Fruit fly (Drosophila melanogaster) whole organism, wandering third instar larva: ENCODE data around the gene Toll-9.
A peak's percentile ranks its signal among the peaks of the same experiment; 100 is the strongest.

Source experiments
- Abd-B ChIP-seq: fragments of >200 bp; optimal IDR thresholded peaks from 2 replicates; lab custom pipeline; 2017; ENCODE audit warnings: missing biosample characterization, missing genetic modification characterization
- CG9705 ChIP-seq: fragments of 200-800 bp; sonication (Bioruptor generic); optimal IDR thresholded peaks from 2 replicates; lab custom pipeline; 2018; ENCODE audit warnings: missing biosample characterization, mild to moderate bottlenecking, missing genetic modification characterization
- Dfd ChIP-seq: fragments of >200 bp; optimal IDR thresholded peaks from 2 replicates; lab custom pipeline; 2017; ENCODE audit warnings: missing biosample characterization, missing genetic modification characterization
- Dif ChIP-seq: fragments of 200-275, 200-300 bp; sonication (Bioruptor generic); optimal IDR thresholded peaks from 2 replicates; lab custom pipeline; 2018; ENCODE audit warnings: missing biosample characterization, missing genetic modification characterization; ENCODE audit not compliant: partially characterized antibody
- HLH106 ChIP-seq: fragments of 200-800 bp; optimal IDR thresholded peaks from 3 replicates; lab custom pipeline; 2019; ENCODE audit warnings: missing biosample characterization, mild to moderate bottlenecking, missing genetic modification characterization, moderate library complexity
- Hnf4 ChIP-seq: fragments of 200-800 bp; sonication (Bioruptor generic); optimal IDR thresholded peaks from 2 replicates; lab custom pipeline; 2016; ENCODE audit warnings: missing biosample characterization, mild to moderate bottlenecking, missing genetic modification characterization
- Hr78 ChIP-seq: fragments of >200 bp; optimal IDR thresholded peaks from 2 replicates; lab custom pipeline; 2017; ENCODE audit warnings: missing biosample characterization, missing genetic modification characterization
- Hr83 ChIP-seq: fragments of 200-300 bp; sonication (Bioruptor generic); optimal IDR thresholded peaks from 2 replicates; lab custom pipeline; 2016; ENCODE audit warnings: missing biosample characterization, mild to moderate bottlenecking, missing genetic modification characterization, moderate library complexity; ENCODE audit not compliant: poor library complexity, severe bottlenecking
- Jra ChIP-seq: sonication (Bioruptor generic); optimal IDR thresholded peaks from 2 replicates; lab custom pipeline; 2016; ENCODE audit warnings: missing biosample characterization, missing genetic modification characterization
- Mio ChIP-seq: sonication (Bioruptor generic); optimal IDR thresholded peaks from 2 replicates; lab custom pipeline; 2016; ENCODE audit warnings: missing biosample characterization, missing genetic modification characterization
- Myc ChIP-seq: fragments of >200 bp; optimal IDR thresholded peaks from 2 replicates; lab custom pipeline; 2017
- N ChIP-seq: fragments of >200 bp; optimal IDR thresholded peaks from 2 replicates; lab custom pipeline; 2018; ENCODE audit warnings: missing biosample characterization, missing external identifiers, missing genetic modification characterization
- Rel ChIP-seq, 2 experiments: fragments of 200-800 bp; sonication (Bioruptor generic) in 1 of 2; optimal IDR thresholded peaks; 2 replicates in 1 of 2; 3 replicates in 1 of 2; lab custom pipeline; 2016 to 2019; ENCODE audit warnings: mild to moderate bottlenecking in 2 of 2, missing biosample characterization in 2 of 2, missing genetic modification characterization in 2 of 2, moderate library complexity in 1 of 2
- Vsx2 ChIP-seq: fragments of 200-300, 225-300 bp; sonication (Bioruptor generic); optimal IDR thresholded peaks from 2 replicates; lab custom pipeline; 2018; ENCODE audit warnings: missing biosample characterization, missing genetic modification characterization; ENCODE audit not compliant: partially characterized antibody
- br ChIP-seq: fragments of 200-800 bp; sonication (Bioruptor generic); optimal IDR thresholded peaks from 2 replicates; lab custom pipeline; 2016; ENCODE audit warnings: missing biosample characterization, missing genetic modification characterization
- brk ChIP-seq: fragments of 200-800 bp; sonication (Bioruptor generic); optimal IDR thresholded peaks from 2 replicates; lab custom pipeline; 2016; ENCODE audit warnings: missing biosample characterization, mild to moderate bottlenecking, missing genetic modification characterization
- dl ChIP-seq, 2 experiments: fragments of 175-275, 200-275 bp in 1 of 2; fragments of 200-275 bp in 1 of 2; sonication (Bioruptor generic); optimal IDR thresholded peaks; lab custom pipeline; 2018; ENCODE audit warnings: mild to moderate bottlenecking in 2 of 2, missing biosample characterization in 2 of 2, missing genetic modification characterization in 2 of 2, moderate library complexity in 2 of 2; ENCODE audit not compliant: partially characterized antibody in 2 of 2, insufficient read depth in 1 of 2
- dmrt93B ChIP-seq: fragments of 200-800 bp; sonication (Bioruptor generic); optimal IDR thresholded peaks from 2 replicates; lab custom pipeline; 2018; ENCODE audit warnings: missing biosample characterization, mild to moderate bottlenecking, missing genetic modification characterization
- dsf ChIP-seq: sonication (Bioruptor generic); optimal IDR thresholded peaks from 2 replicates; lab custom pipeline; 2016; ENCODE audit warnings: missing biosample characterization, missing genetic modification characterization, borderline replicate concordance
- foxo ChIP-seq, 2 experiments: fragments of 200-800 bp; sonication (Bioruptor generic); optimal IDR thresholded peaks; 2 replicates in 1 of 2; 3 replicates in 1 of 2; lab custom pipeline; 2016 to 2017; ENCODE audit warnings: missing biosample characterization in 2 of 2, missing genetic modification characterization in 2 of 2
- fru ChIP-seq: fragments of 200-800 bp; sonication (Bioruptor generic); optimal IDR thresholded peaks from 3 replicates; lab custom pipeline; 2016; ENCODE audit warnings: missing biosample characterization, mild to moderate bottlenecking, missing genetic modification characterization
- h ChIP-seq: fragments of 200-800 bp; sonication (Bioruptor generic); optimal IDR thresholded peaks from 3 replicates; lab custom pipeline; 2016; ENCODE audit warnings: missing biosample characterization, mild to moderate bottlenecking, missing genetic modification characterization
- jim ChIP-seq: fragments of 175-275, 200-325 bp; sonication (Bioruptor generic); optimal IDR thresholded peaks from 2 replicates; lab custom pipeline; 2016; ENCODE audit warnings: missing biosample characterization, mild to moderate bottlenecking, missing genetic modification characterization
- lola ChIP-seq: fragments of >200 bp; optimal IDR thresholded peaks from 2 replicates; lab custom pipeline; 2017; ENCODE audit warnings: missing biosample characterization, missing genetic modification characterization
- pan ChIP-seq: fragments of >200 bp; optimal IDR thresholded peaks from 2 replicates; lab custom pipeline; 2017
- psq ChIP-seq: fragments of 200-800 bp; sonication (Bioruptor generic); optimal IDR thresholded peaks from 3 replicates; lab custom pipeline; 2017; ENCODE audit warnings: missing biosample characterization, mild to moderate bottlenecking, missing genetic modification characterization, moderate library complexity
- rgr ChIP-seq: fragments of 200-800 bp; sonication (Bioruptor generic); optimal IDR thresholded peaks from 3 replicates; lab custom pipeline; 2016; ENCODE audit warnings: missing biosample characterization, mild to moderate bottlenecking, missing genetic modification characterization
- sage ChIP-seq: fragments of 200-800 bp; sonication (Bioruptor generic); optimal IDR thresholded peaks from 2 replicates; lab custom pipeline; 2016; ENCODE audit warnings: missing biosample characterization, mild to moderate bottlenecking, missing genetic modification characterization
- sv ChIP-seq: fragments of 200-800 bp; sonication (Bioruptor generic); optimal IDR thresholded peaks from 3 replicates; lab custom pipeline; 2016; ENCODE audit warnings: missing biosample characterization, missing genetic modification characterization
- tai ChIP-seq: sonication (Bioruptor generic); optimal IDR thresholded peaks from 2 replicates; lab custom pipeline; 2016; ENCODE audit warnings: missing biosample characterization, missing genetic modification characterization
- woc ChIP-seq: sonication (Bioruptor generic); optimal IDR thresholded peaks from 2 replicates; lab custom pipeline; 2016; ENCODE audit warnings: missing biosample characterization, mild to moderate bottlenecking, missing genetic modification characterization

Toll-9 gene

dm6 chr3L:20320652-20321051, 45.9 kb downstream of the Toll-9 start, which contains the start of gene Spn77Bb:
Gene Spn77Bb (plus strand): TSS chr3L:20320952.
- no peak for TF ChIP-seq woc (GFP tag; lab: Kevin White, UChicago)
- TF ChIP-seq Abd-B (GFP tag; lab: Kevin White, UChicago), result no peak
- TF ChIP-seq Hr83, result no peak
- no peak for TF ChIP-seq tai (GFP tag; lab: Kevin White, UChicago)
- no peak for TF ChIP-seq N (GFP tag; lab: Kevin White, UChicago)
- TF ChIP-seq Hnf4 (GFP tag; lab: Kevin White, UChicago), result no peak
- no peak for TF ChIP-seq jim (GFP tag; lab: Kevin White, UChicago)

- TF ChIP-seq pan (lab: Kevin White, UChicago), result no peak
- TF ChIP-seq Mio (GFP tag; lab: Kevin White, UChicago), result no peak
- no peak for TF ChIP-seq br (GFP tag; lab: Kevin White, UChicago)
- TF ChIP-seq Vsx2 (GFP tag; lab: Kevin White, UChicago), result no peak
- no peak for TF ChIP-seq brk (GFP tag; lab: Kevin White, UChicago)
- TF ChIP-seq dl (GFP tag; optimal IDR thresholded peaks at IDR 0.05; lab: Kevin White, UChicago; ENCODE audit: insufficient read depth in 1 of 2, partially characterized antibody in 2 of 2), result no peak
- no peak for TF ChIP-seq fru (GFP tag; lab: Kevin White, UChicago)
- no peak for TF ChIP-seq sage (GFP tag; lab: Kevin White, UChicago)
- no peak for TF ChIP-seq Myc (lab: Kevin White, UChicago)
- TF ChIP-seq sv (GFP tag; lab: Kevin White, UChicago), result no peak
- no peak for TF ChIP-seq CG9705 (GFP tag; lab: Kevin White, UChicago)
- TF ChIP-seq dsf (GFP tag; lab: Kevin White, UChicago), result no peak
- no peak for TF ChIP-seq Rel (GFP tag; optimal IDR thresholded peaks at IDR 0.05; lab: Kevin White, UChicago)
- TF ChIP-seq Rel (tag; optimal IDR thresholded peaks at IDR 0.05; lab: Kevin White, UChicago), result no peak
- TF ChIP-seq Hr78 (GFP tag; lab: Kevin White, UChicago), result no peak
- no peak for TF ChIP-seq woc (GFP tag; lab: Kevin White, UChicago)
- no peak for TF ChIP-seq Hr83
- TF ChIP-seq psq, result no peak
- no peak for TF ChIP-seq dmrt93B (GFP tag; lab: Kevin White, UChicago)
- no peak for TF ChIP-seq HLH106 (tag; lab: Kevin White, UChicago)
These were observed 46.5 kb downstream of the Toll-9 start for dm6 chr3L:20320044-20320443.

DNA sequence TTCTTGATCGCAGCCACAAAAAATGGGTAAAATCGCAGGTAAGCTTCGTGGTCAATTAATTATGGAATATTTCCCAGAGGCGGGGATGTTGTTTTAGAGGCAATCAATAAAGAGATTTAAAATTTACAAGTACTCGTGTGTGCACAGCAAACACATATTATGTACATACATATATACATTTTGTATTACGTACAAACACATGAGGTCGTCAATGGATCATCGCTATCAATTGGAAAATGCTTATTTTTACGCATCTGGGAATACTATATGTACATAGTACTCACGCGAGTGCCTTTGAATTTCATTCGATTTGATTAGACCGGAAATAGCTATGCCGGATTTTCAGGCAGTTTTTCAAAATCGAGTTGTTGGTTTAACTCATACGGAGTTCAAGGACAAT, 48.8 kb downstream of the Toll-9 start:
- TF ChIP-seq br (GFP tag; lab: Kevin White, UChicago) (no peak), woc (GFP tag; lab: Kevin White, UChicago) (no peak), Hr78 (GFP tag; lab: Kevin White, UChicago) (no peak), Dfd (GFP tag; lab: Kevin White, UChicago) (no peak), foxo (GFP tag; optimal IDR thresholded peaks at IDR 0.05; lab: Kevin White, UChicago) (no peak), pan (lab: Kevin White, UChicago) (no peak), CG9705 (GFP tag; lab: Kevin White, UChicago) (no peak), dl (GFP tag; optimal IDR thresholded peaks at IDR 0.05; lab: Kevin White, UChicago; ENCODE audit: insufficient read depth in 1 of 2, partially characterized antibody in 2 of 2) (no peak)

DNA sequence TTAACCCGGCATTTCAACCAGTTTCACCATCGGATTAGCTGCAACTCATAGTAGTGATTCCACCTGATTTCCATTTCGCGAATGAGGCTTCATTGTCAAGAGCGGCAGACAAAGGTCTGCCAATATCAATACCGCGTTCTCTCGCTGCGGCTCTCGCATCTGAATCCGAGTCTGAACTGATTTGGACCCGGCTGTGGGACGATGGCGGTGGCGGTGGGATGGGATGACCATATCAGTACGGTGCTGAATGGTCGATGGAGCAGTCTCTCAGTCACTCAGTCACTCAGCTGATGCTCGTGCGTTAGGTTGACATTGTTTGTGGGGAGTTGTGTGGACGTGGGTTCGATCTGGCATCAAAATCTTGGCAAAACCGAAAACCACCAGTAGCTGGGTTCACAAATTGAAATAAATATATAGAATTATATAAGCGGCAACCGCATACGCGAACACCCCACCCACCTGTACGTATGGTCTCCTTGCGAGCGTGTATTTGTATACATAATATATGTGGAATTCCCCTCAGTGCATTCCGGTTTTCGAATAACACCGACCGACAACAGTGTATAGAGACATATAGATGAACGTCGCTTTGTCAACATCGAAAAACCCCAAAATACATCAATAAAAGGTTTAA, 49.5 kb downstream of the Toll-9 start, which contains the start of gene Spn77Ba:
Gene Spn77Ba (plus strand): TSS at position 235 of the 634 bp plus-strand sequence.
- peak; percentile 34 for TF ChIP-seq h (GFP tag; lab: Kevin White, UChicago)
- TF ChIP-seq Jra (GFP tag; lab: Kevin White, UChicago), result no peak
- no peak for TF ChIP-seq foxo (GFP tag; optimal IDR thresholded peaks at IDR 0.05; lab: Kevin White, UChicago)
- TF ChIP-seq Rel (GFP tag; optimal IDR thresholded peaks at IDR 0.05; lab: Kevin White, UChicago), result no peak
- peak; percentile 98 for TF ChIP-seq Rel (tag; optimal IDR thresholded peaks at IDR 0.05; lab: Kevin White, UChicago)
- no peak for TF ChIP-seq CG9705 (GFP tag; lab: Kevin White, UChicago)
- no peak for TF ChIP-seq Mio (GFP tag; lab: Kevin White, UChicago)
- TF ChIP-seq rgr (GFP tag; lab: Kevin White, UChicago), result peak; percentile 30
- TF ChIP-seq Vsx2 (GFP tag; lab: Kevin White, UChicago), result no peak
- TF ChIP-seq Hr83, result peak; percentile 20
- no peak for TF ChIP-seq sage (GFP tag; lab: Kevin White, UChicago)
- TF ChIP-seq Hnf4 (GFP tag; lab: Kevin White, UChicago), result peak; percentile 71
- TF ChIP-seq fru (GFP tag; lab: Kevin White, UChicago), result peak; percentile 7
- TF ChIP-seq pan (lab: Kevin White, UChicago), result no peak
- no peak for TF ChIP-seq lola
- TF ChIP-seq psq, result peak; percentile 19
- peak; percentile 21 to 56 for TF ChIP-seq dl (GFP tag; optimal IDR thresholded peaks at IDR 0.05; lab: Kevin White, UChicago; ENCODE audit: insufficient read depth in 1 of 2, partially characterized antibody in 2 of 2)
- TF ChIP-seq br (GFP tag; lab: Kevin White, UChicago), result no peak
- TF ChIP-seq Dif, result peak; percentile 69
